Worm (Caenorhabditis elegans): ENCODE measurements around the gene pcm-1.

pcm-1 gene

DNA sequence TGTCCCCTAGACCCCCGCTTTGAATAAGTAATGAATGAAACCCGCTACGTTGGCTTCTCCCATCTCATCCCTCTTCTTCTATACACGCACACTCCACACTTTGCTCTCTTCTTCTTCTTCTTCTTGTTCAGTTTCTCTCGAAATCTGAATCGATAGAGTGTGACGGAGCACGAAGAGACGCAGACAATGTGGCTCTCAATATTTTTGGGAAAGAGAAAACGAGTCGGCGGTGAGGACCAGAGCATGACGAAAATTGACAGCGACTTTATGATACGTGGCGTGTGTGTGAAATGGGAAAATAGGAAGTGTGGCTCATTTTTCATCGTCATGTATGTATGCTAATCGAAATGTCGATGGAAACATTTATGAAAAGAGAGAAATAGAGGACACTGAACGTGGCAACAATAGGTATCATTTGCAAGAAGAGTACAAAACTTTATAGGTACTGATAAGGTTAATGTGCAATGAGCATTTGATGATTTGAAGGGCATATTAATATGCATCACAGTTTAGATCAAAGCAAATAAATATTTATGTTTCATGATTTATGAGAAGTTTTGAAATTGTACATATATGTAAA is 27.9 kb upstream of the pcm-1 start (continued):
- peak; percentile 59 for TF ChIP-seq snu-23 (GFP tag; optimal IDR thresholded peaks at IDR 0.05)
- no peak for TF ChIP-seq vab-15 (tag; optimal IDR thresholded peaks at IDR 0.05)
- TF ChIP-seq ces-1 (GFP tag; optimal IDR thresholded peaks at IDR 0.05), result no peak
- TF ChIP-seq lin-13 (GFP tag; optimal IDR thresholded peaks at IDR 0.05), result no peak
- no peak for TF ChIP-seq blmp-1 (tag; optimal IDR thresholded peaks at IDR 0.05)
- TF ChIP-seq nhr-71 (tag; optimal IDR thresholded peaks at IDR 0.05), result peak; percentile 67
- TF ChIP-seq unc-86 (tag; optimal IDR thresholded peaks at IDR 0.05), result peak; percentile 74
- no peak for TF ChIP-seq tlp-1 (tag; optimal IDR thresholded peaks at IDR 0.05)
- TF ChIP-seq F16B12.6 (tag; optimal IDR thresholded peaks at IDR 0.05), result no peak
- no peak for TF ChIP-seq lin-15B (tag; optimal IDR thresholded peaks at IDR 0.05)
- no peak for TF ChIP-seq grh-1 (GFP tag; IDR thresholded peaks at IDR 0.05)
- no peak for TF ChIP-seq nhr-237 (tag; optimal IDR thresholded peaks at IDR 0.05)
- TF ChIP-seq nhr-20 (tag; optimal IDR thresholded peaks at IDR 0.05), result peak; percentile 22
- TF ChIP-seq unc-30 (tag; optimal IDR thresholded peaks at IDR 0.05), result no peak
- peak; percentile 47 for TF ChIP-seq ceh-8 (GFP tag; optimal IDR thresholded peaks at IDR 0.05)
- TF ChIP-seq efl-1 (optimal IDR thresholded peaks at IDR 0.05), result peak; percentile 42 to 50
- peak; percentile 11 to 20 for TF ChIP-seq efl-1 (GFP tag; optimal IDR thresholded peaks at IDR 0.05 in 1 of 2)
- peak; percentile 10 for TF ChIP-seq pax-3 (tag; optimal IDR thresholded peaks at IDR 0.05)
- TF ChIP-seq swsn-7 (tag; optimal IDR thresholded peaks at IDR 0.05), result peak; percentile 57
- peak; percentile 56 for TF ChIP-seq rnt-1 (tag; optimal IDR thresholded peaks at IDR 0.05)
- TF ChIP-seq fkh-4 (tag; optimal IDR thresholded peaks at IDR 0.05; ENCODE audit: borderline replicate concordance), result no peak
- TF ChIP-seq nhr-19 (GFP tag; conservative IDR thresholded peaks at IDR 0.05), result no peak
- TF ChIP-seq dsc-1 (tag; optimal IDR thresholded peaks at IDR 0.05), result peak; percentile 52
- TF ChIP-seq ama-1 (optimal IDR thresholded peaks at IDR 0.05), result no peak
- TF ChIP-seq unc-130 (tag; optimal IDR thresholded peaks at IDR 0.05), result peak; percentile 1
- TF ChIP-seq zip-4 (GFP tag; optimal IDR thresholded peaks at IDR 0.05), result no peak
- no peak for TF ChIP-seq ceh-88 (GFP tag; IDR thresholded peaks at IDR 0.05)
- TF ChIP-seq efl-3 (GFP tag; optimal IDR thresholded peaks at IDR 0.05), result no peak
- no peak for TF ChIP-seq zag-1 (tag; optimal IDR thresholded peaks at IDR 0.05)
- TF ChIP-seq fos-1 (tag; optimal IDR thresholded peaks at IDR 0.05), result no peak
- TF ChIP-seq pag-3 (tag; optimal IDR thresholded peaks at IDR 0.05; ENCODE audit: borderline replicate concordance, insufficient read depth), result no peak
- peak in 1 of 2 experiments; percentile 29 for TF ChIP-seq lin-35 (GFP tag; optimal IDR thresholded peaks at IDR 0.05)

- no peak for TF ChIP-seq nhr-85 (tag)
- peak; percentile 43 for TF ChIP-seq dsc-1 (tag; optimal IDR thresholded peaks at IDR 0.05)
Observed at ce11 chrV:5990383-5990782, 26.7 kb upstream of the pcm-1 start, which contains the start of gene fut-8. Gene fut-8, minus strand, starts transcription at chrV:5990483.

DNA sequence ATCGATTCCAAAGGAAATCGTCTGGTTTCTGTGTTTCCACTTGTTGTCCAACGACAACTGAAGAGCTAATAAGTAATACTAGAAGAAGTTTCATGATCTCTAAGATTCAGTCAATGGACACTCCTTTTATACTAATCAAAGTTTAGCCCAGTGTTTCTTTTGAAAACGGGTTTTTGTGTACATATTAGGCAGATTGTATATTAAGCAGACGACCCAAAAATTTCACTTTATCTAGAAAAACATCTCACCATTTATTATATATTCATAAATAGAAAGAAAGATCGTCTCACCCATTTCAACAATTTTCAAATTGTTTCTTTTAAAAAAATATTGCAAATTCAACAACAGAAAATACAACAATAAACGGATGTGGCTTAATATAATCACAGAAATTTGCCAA is 23.1 kb upstream of the pcm-1 start, which contains the start of gene C10F3.7:
TSS of gene C10F3.7 (minus strand) at position 101 of the 400 bp plus-strand sequence.
- TF ChIP-seq Y116A8C.19 (tag; optimal IDR thresholded peaks at IDR 0.05; ENCODE audit: borderline replicate concordance), result no peak
- TF ChIP-seq sup-37 (GFP tag; optimal IDR thresholded peaks at IDR 0.05), result no peak
- no peak for TF ChIP-seq nhr-85 (tag)
- no peak for TF ChIP-seq isw-1 (GFP tag; IDR thresholded peaks at IDR 0.05)
- TF ChIP-seq snpc-4 (tag; optimal IDR thresholded peaks at IDR 0.05), result no peak
- no peak for TF ChIP-seq alr-1 (tag; optimal IDR thresholded peaks at IDR 0.05; ENCODE audit: borderline replicate concordance)
- TF ChIP-seq fkh-4 (tag; optimal IDR thresholded peaks at IDR 0.05; ENCODE audit: borderline replicate concordance), result no peak
- no peak for TF ChIP-seq vab-15 (tag; optimal IDR thresholded peaks at IDR 0.05)
- no peak for TF ChIP-seq elt-3 (tag; optimal IDR thresholded peaks at IDR 0.05)
- no peak for TF ChIP-seq nhr-237 (tag; optimal IDR thresholded peaks at IDR 0.05)
- no peak for TF ChIP-seq grh-1 (GFP tag; IDR thresholded peaks at IDR 0.05)
- no peak for TF ChIP-seq nhr-90 (tag; optimal IDR thresholded peaks at IDR 0.05; ENCODE audit: poor library complexity)
- no peak for TF ChIP-seq pqm-1 (tag; optimal IDR thresholded peaks at IDR 0.05)
- TF ChIP-seq ztf-4 (tag; optimal IDR thresholded peaks at IDR 0.05), result no peak
- no peak for TF ChIP-seq fkh-10 (GFP tag; optimal IDR thresholded peaks at IDR 0.05)
- no peak for TF ChIP-seq lin-39 (tag; optimal IDR thresholded peaks at IDR 0.05)

Measured in whole organism, L1 larva.